Fruit fly (Drosophila melanogaster): ENCODE measurements around the gene CG14137.

CG14137 gene

dm6 chr3L:11626229-11626826 is 26.5 kb upstream of the CG14137 start, which contains the start of gene PCID2 (continued):
- TF ChIP-seq CG12071 (GFP tag; optimal IDR thresholded peaks at IDR 0.05) (no peak), amos (GFP tag; IDR thresholded peaks at IDR 0.05; ENCODE audit: partially characterized antibody) (peak; percentile 83), usp (GFP tag; optimal IDR thresholded peaks at IDR 0.05) (no peak), stwl (tag; optimal IDR thresholded peaks at IDR 0.05) (peak; percentile 68), Myb (GFP tag; optimal IDR thresholded peaks at IDR 0.05) (peak; percentile 14), CG13287 (GFP tag; IDR thresholded peaks at IDR 0.05; ENCODE audit: partially characterized antibody) (peak; percentile 89), CG12744 (GFP tag; optimal IDR thresholded peaks at IDR 0.05) (no peak), Sry-δ (GFP tag; optimal IDR thresholded peaks at IDR 0.05) (peak; percentile 77), sd (tag; optimal IDR thresholded peaks at IDR 0.05) (no peak), CG5180 (GFP tag; optimal IDR thresholded peaks at IDR 0.05) (no peak), Side (GFP tag; optimal IDR thresholded peaks at IDR 0.05) (no peak), ato (GFP tag; IDR thresholded peaks at IDR 0.05; ENCODE audit: partially characterized antibody) (peak; percentile 45; the same call in 1 of the 2 replicates), vfl (GFP tag; optimal IDR thresholded peaks at IDR 0.05) (no peak), NFAT (GFP tag; IDR thresholded peaks at IDR 0.05) (no peak), gfzf (GFP tag; optimal IDR thresholded peaks at IDR 0.05) (no peak), ems (GFP tag; optimal IDR thresholded peaks at IDR 0.05) (no peak), dysf (GFP tag; IDR thresholded peaks at IDR 0.05) (no peak), CG10543 (GFP tag; optimal IDR thresholded peaks at IDR 0.05) (no peak), BEAF-32 (GFP tag; optimal IDR thresholded peaks at IDR 0.05) (peak; percentile 68), CG3281 (GFP tag; optimal IDR thresholded peaks at IDR 0.05) (no peak), CG8089 (GFP tag; optimal IDR thresholded peaks at IDR 0.05) (no peak), repo (GFP tag; optimal IDR thresholded peaks at IDR 0.05) (no peak), Doc3 (GFP tag; IDR thresholded peaks at IDR 0.05; ENCODE audit: partially characterized antibody) (peak; percentile 80), CG8478 (optimal IDR thresholded peaks at IDR 0.05) (no peak), CG4617 (GFP tag; optimal IDR thresholded peaks at IDR 0.05; ENCODE audit: borderline replicate concordance) (no peak), NfI (GFP tag; optimal IDR thresholded peaks at IDR 0.05) (no peak), lilli (GFP tag; optimal IDR thresholded peaks at IDR 0.05) (no peak), CG11695 (GFP tag; IDR thresholded peaks at IDR 0.05) (no peak), sens (GFP tag) (peak; percentile 28), CG2116 (GFP tag; optimal IDR thresholded peaks at IDR 0.05) (peak; percentile 33), Fer2 (tag; optimal IDR thresholded peaks at IDR 0.05) (no peak), Gug (GFP tag; IDR thresholded peaks at IDR 0.05) (no peak), Dp (GFP tag; optimal IDR thresholded peaks at IDR 0.05) (peak; percentile 32), seq (GFP tag; IDR thresholded peaks at IDR 0.05) (no peak), CG6683 (GFP tag; optimal IDR thresholded peaks at IDR 0.05) (no peak), HLH4C (GFP tag; IDR thresholded peaks at IDR 0.05; ENCODE audit: partially characterized antibody) (peak; percentile 68; the same call in 1 of the 3 replicates), sisA (GFP tag; IDR thresholded peaks at IDR 0.05) (no peak), CG8924 (tag; optimal IDR thresholded peaks at IDR 0.05) (no peak), Med (GFP tag) (peak; percentile 35), CG6689 (GFP tag; IDR thresholded peaks at IDR 0.05) (no peak), Fer1 (GFP tag; optimal IDR thresholded peaks at IDR 0.05) (no peak), CG2120 (GFP tag; optimal IDR thresholded peaks at IDR 0.05) (no peak), kay (GFP tag; optimal IDR thresholded peaks at IDR 0.05) (no peak), Scr (GFP tag; IDR thresholded peaks at IDR 0.05; ENCODE audit: partially characterized antibody) (peak; percentile 83), gt (GFP tag; IDR thresholded peaks at IDR 0.05) (no peak), nerfin-2 (GFP tag; IDR thresholded peaks at IDR 0.05; ENCODE audit: partially characterized antibody) (peak; percentile 72), z (GFP tag; IDR thresholded peaks at IDR 0.05) (no peak), CG10654 (GFP tag; optimal IDR thresholded peaks at IDR 0.05) (no peak), CG15479 (GFP tag; optimal IDR thresholded peaks at IDR 0.05) (no peak), hkb (optimal IDR thresholded peaks at IDR 0.05) (no peak), hkb (GFP tag; IDR thresholded peaks at IDR 0.05) (no peak)

Data from whole organism, embryonic.